Fruit fly (Drosophila melanogaster): ENCODE measurements around the gene CG7294.

DNA sequence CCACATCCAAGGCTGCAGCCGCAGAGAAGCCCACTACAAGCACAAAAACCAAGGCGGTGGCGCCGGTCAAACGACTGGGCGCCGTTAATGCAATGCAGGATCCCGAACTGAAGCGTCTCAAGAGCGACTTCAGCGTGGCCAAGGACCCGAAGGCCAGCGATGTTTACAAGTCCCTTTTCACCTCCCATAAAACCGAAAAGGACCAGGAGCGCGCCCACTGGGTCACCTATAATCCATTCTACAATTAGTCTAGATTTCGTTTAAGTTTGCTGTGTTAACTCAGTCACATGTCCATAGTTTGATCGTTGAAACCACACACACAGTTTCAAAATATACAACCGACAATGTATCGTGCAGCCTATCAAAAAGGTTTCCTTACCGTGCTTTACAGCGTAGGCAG is 40.9 kb upstream of the CG7294 start, which contains the start of gene CG17118:
- TF ChIP-seq ovo (GFP tag; optimal IDR thresholded peaks at IDR 0.05) = no peak
- no peak for TF ChIP-seq CG33017 (tag; optimal IDR thresholded peaks at IDR 0.05)
- TF ChIP-seq CG1620 (GFP tag; optimal IDR thresholded peaks at IDR 0.05) = no peak
